Worm (Caenorhabditis elegans) whole organism, L3 larva: ENCODE data around the gene Y46G5A.14.

Source experiments
- ZK546.5 ChIP-seq: sonication (generic microtip); optimal IDR thresholded peaks from 2 replicates; lab custom pipeline; 2017; ENCODE audit warnings: missing biosample characterization, missing genetic modification characterization
- aly-2 ChIP-seq: fragments of 150-350 bp; optimal IDR thresholded peaks from 2 replicates; lab custom pipeline; 2014; ENCODE audit warnings: missing biosample characterization, missing genetic modification characterization
- ama-1 ChIP-seq: fragments of 150-350 bp; optimal IDR thresholded peaks from 2 replicates; lab custom pipeline; 2018
- ceh-16 ChIP-seq: sonication (generic microtip); optimal IDR thresholded peaks from 2 replicates; lab custom pipeline; 2017; ENCODE audit warnings: missing biosample characterization, missing genetic modification characterization
- ceh-28 ChIP-seq: fragments of 150-350 bp; optimal IDR thresholded peaks from 2 replicates; lab custom pipeline; 2014; ENCODE audit warnings: missing biosample characterization, missing genetic modification reagents, missing genetic modification characterization
- ceh-9 ChIP-seq: sonication (generic microtip); optimal IDR thresholded peaks from 2 replicates; lab custom pipeline; 2018; ENCODE audit warnings: missing biosample characterization, missing genetic modification characterization
- egl-27 ChIP-seq: sonication (generic microtip); optimal IDR thresholded peaks from 4 replicates; lab custom pipeline; 2017; ENCODE audit warnings: missing biosample characterization, missing genetic modification reagents, missing genetic modification characterization
- egl-5 ChIP-seq: fragments of 150-350 bp; optimal IDR thresholded peaks from 2 replicates; lab custom pipeline; 2017; ENCODE audit warnings: missing biosample characterization, missing genetic modification reagents, missing genetic modification characterization, inconsistent platforms
- elt-1 ChIP-seq: fragments of 150-350 bp; optimal IDR thresholded peaks from 2 replicates; lab custom pipeline; 2014; ENCODE audit warnings: missing biosample characterization, missing genetic modification characterization
- elt-2 ChIP-seq: sonication (generic microtip); optimal IDR thresholded peaks from 2 replicates; lab custom pipeline; 2016; ENCODE audit warnings: missing genetic modification reagents, mild to moderate bottlenecking, missing genetic modification characterization, missing compliant biosample characterization
- elt-3 ChIP-seq, 3 experiments: fragments of 150-350 bp in 1 of 3; sonication (generic microtip) in 2 of 3; optimal IDR thresholded peaks; 2 replicates in 2 of 3; 4 replicates in 1 of 3; lab custom pipeline; 2014 to 2017; ENCODE audit warnings: missing biosample characterization in 3 of 3, missing genetic modification characterization in 3 of 3
- fkh-10 ChIP-seq: sonication (generic microtip); optimal IDR thresholded peaks from 2 replicates; lab custom pipeline; 2017; ENCODE audit warnings: missing biosample characterization, missing genetic modification reagents, missing genetic modification characterization
- fkh-2 ChIP-seq: fragments of 150-350 bp; optimal IDR thresholded peaks from 2 replicates; lab custom pipeline; 2014; ENCODE audit warnings: missing biosample characterization, missing genetic modification reagents, missing genetic modification characterization
- hmg-11 ChIP-seq: sonication (generic microtip); optimal IDR thresholded peaks from 2 replicates; lab custom pipeline; 2016; ENCODE audit warnings: missing genetic modification characterization, missing compliant biosample characterization
- lin-15B ChIP-seq: fragments of 150-350 bp; optimal IDR thresholded peaks from 2 replicates; lab custom pipeline; 2014; ENCODE audit warnings: missing biosample characterization, missing genetic modification characterization
- lin-39 ChIP-seq: fragments of 150-350 bp; optimal IDR thresholded peaks from 2 replicates; lab custom pipeline; 2018; ENCODE audit warnings: missing biosample characterization, missing genetic modification reagents, missing genetic modification characterization
- lsy-12 ChIP-seq: sonication (generic microtip); optimal IDR thresholded peaks from 2 replicates; lab custom pipeline; 2016; ENCODE audit warnings: mild to moderate bottlenecking, missing genetic modification characterization, missing compliant biosample characterization
- nfya-1 ChIP-seq: sonication (generic microtip); optimal IDR thresholded peaks from 2 replicates; lab custom pipeline; 2017; ENCODE audit warnings: missing genetic modification characterization, mild to moderate bottlenecking, missing compliant biosample characterization, antibody characterized with exemption, moderate library complexity; ENCODE audit not compliant: insufficient read depth
- nhr-11 ChIP-seq: fragments of 150-350 bp; optimal IDR thresholded peaks from 2 replicates; lab custom pipeline; 2014; ENCODE audit warnings: missing biosample characterization, missing genetic modification characterization
- nhr-12 ChIP-seq: fragments of 150-350 bp; optimal IDR thresholded peaks from 2 replicates; lab custom pipeline; 2014; ENCODE audit warnings: missing biosample characterization, missing genetic modification characterization
- nhr-23 ChIP-seq: fragments of 150-350 bp; optimal IDR thresholded peaks from 2 replicates; lab custom pipeline; 2014; ENCODE audit warnings: missing biosample characterization, missing genetic modification reagents, missing genetic modification characterization
- nhr-237 ChIP-seq: fragments of 150-350 bp; optimal IDR thresholded peaks from 2 replicates; lab custom pipeline; 2014; ENCODE audit warnings: missing biosample characterization, missing genetic modification characterization
- nhr-25 ChIP-seq: sonication (generic microtip); optimal IDR thresholded peaks from 2 replicates; lab custom pipeline; 2017; ENCODE audit warnings: missing biosample characterization, missing genetic modification characterization
- nhr-43 ChIP-seq: sonication (generic microtip); optimal IDR thresholded peaks from 2 replicates; lab custom pipeline; 2016; ENCODE audit warnings: mild to moderate bottlenecking, missing genetic modification characterization, missing compliant biosample characterization; ENCODE audit not compliant: poor library complexity, severe bottlenecking
- nhr-76 ChIP-seq: fragments of 150-350 bp; sonication (generic microtip); optimal IDR thresholded peaks from 5 replicates; lab custom pipeline; 2014; ENCODE audit warnings: missing biosample characterization, missing genetic modification characterization
- nhr-77 ChIP-seq: fragments of 150-350 bp; optimal IDR thresholded peaks from 2 replicates; lab custom pipeline; 2014; ENCODE audit warnings: missing biosample characterization, missing genetic modification characterization
- pha-4 ChIP-seq: fragments of 150-350 bp; optimal IDR thresholded peaks from 2 replicates; lab custom pipeline; 2014; ENCODE audit warnings: missing biosample characterization, missing genetic modification reagents, missing genetic modification characterization
- pqm-1 ChIP-seq: fragments of 150-350 bp; optimal IDR thresholded peaks from 2 replicates; lab custom pipeline; 2017; ENCODE audit warnings: missing biosample characterization, missing genetic modification characterization, inconsistent platforms
- snpc-4 ChIP-seq: fragments of 150-350 bp; optimal IDR thresholded peaks from 2 replicates; lab custom pipeline; 2014; ENCODE audit warnings: missing biosample characterization, missing genetic modification characterization
- tbx-2 ChIP-seq: sonication (generic microtip); optimal IDR thresholded peaks from 2 replicates; lab custom pipeline; 2016; ENCODE audit warnings: mild to moderate bottlenecking, missing genetic modification characterization, missing compliant biosample characterization
- ztf-4 ChIP-seq: fragments of 150-350 bp; optimal IDR thresholded peaks from 2 replicates; lab custom pipeline; 2014; ENCODE audit warnings: missing biosample characterization, missing genetic modification characterization

Y46G5A.14 gene

ce11 chrII:12769947-12770346 is 4.6 kb upstream of the Y46G5A.14 start:
- TF ChIP-seq pqm-1 (tag; lab: Kevin White, UChicago) (no peak), nhr-76 (tag; lab: Kevin White, UChicago) (no peak), ZK546.5 (tag; lab: Kevin White, UChicago) (no peak)

- TF ChIP-seq nhr-11 (tag; lab: Kevin White, UChicago), result no peak
- TF ChIP-seq elt-1, result no peak
- no peak for TF ChIP-seq elt-3 (tag; optimal IDR thresholded peaks at IDR 0.05; lab: Kevin White, UChicago)
- TF ChIP-seq pha-4, result no peak
- TF ChIP-seq lin-15B (tag; lab: Kevin White, UChicago), result no peak
- TF ChIP-seq nhr-77, result no peak
- TF ChIP-seq egl-27 (tag; lab: Kevin White, UChicago), result no peak
- no peak for TF ChIP-seq egl-5 (tag; lab: Kevin White, UChicago)
- TF ChIP-seq ceh-9 (tag; lab: Kevin White, UChicago), result no peak
- no peak for TF ChIP-seq nhr-43
- no peak for TF ChIP-seq ZK546.5 (tag; lab: Kevin White, UChicago)
Measured at ce11 chrII:12776379-12776778, 1.9 kb downstream of the Y46G5A.14 start, which contains the start of gene Y46G5A.34. Gene Y46G5A.34, plus strand, starts transcription at chrII:12776679.

ce11 chrII:12778374-12778773 is 3.9 kb downstream of the Y46G5A.14 start:
- TF ChIP-seq nhr-25 (tag; lab: Kevin White, UChicago) (peak; percentile 39), lin-15B (tag; lab: Kevin White, UChicago) (peak; percentile 53), nfya-1 (peak; percentile 50), elt-2 (tag; lab: Kevin White, UChicago) (peak; percentile 21), tbx-2 (tag; lab: Kevin White, UChicago) (peak; percentile 8), snpc-4 (tag; lab: Kevin White, UChicago) (peak; percentile 97), lin-39 (tag; lab: Kevin White, UChicago) (peak; percentile 75)

- peak; percentile 31 for TF ChIP-seq pha-4
- TF ChIP-seq ceh-16 (tag; lab: Kevin White, UChicago), result no peak
Measured at ce11 chrII:12785391-12785790, 10.9 kb downstream of the Y46G5A.14 start, which contains the start of gene Y46G5A.15. Gene Y46G5A.15, minus strand, starts transcription at chrII:12785416.

- TF ChIP-seq lin-15B (tag; lab: Kevin White, UChicago), result peak; percentile 13
- TF ChIP-seq fkh-10 (GFP tag; lab: Kevin White, UChicago), result no peak
- peak; percentile 35 for TF ChIP-seq lsy-12 (tag; lab: Kevin White, UChicago)
- no peak for TF ChIP-seq ztf-4 (tag; lab: Kevin White, UChicago)
- TF ChIP-seq nhr-23 (tag; lab: Kevin White, UChicago), result peak; percentile 21
- peak; percentile 21 for TF ChIP-seq aly-2
- TF ChIP-seq nfya-1, result peak; percentile 33
- TF ChIP-seq nhr-43, result peak; percentile 70
- no peak for TF ChIP-seq pqm-1 (tag; lab: Kevin White, UChicago)
- TF ChIP-seq hmg-11 (tag; lab: Kevin White, UChicago), result no peak
- TF ChIP-seq elt-2 (tag; lab: Kevin White, UChicago), result peak; percentile 39
- TF ChIP-seq ama-1 (lab: Kevin White, UChicago), result peak; percentile 33
- no peak for TF ChIP-seq ceh-9 (tag; lab: Kevin White, UChicago)
- TF ChIP-seq nhr-237 (tag; lab: Kevin White, UChicago), result no peak
Measured at ce11 chrII:12787831-12788248, 13.3 kb downstream of the Y46G5A.14 start, which contains the start of gene alkb-7. Gene alkb-7, minus strand, starts transcription at chrII:12788153.

ce11 chrII:12789497-12789896 is 15.0 kb downstream of the Y46G5A.14 start:
- TF ChIP-seq ceh-28 (tag; lab: Kevin White, UChicago) (no peak), nhr-12 (no peak), nhr-237 (tag; lab: Kevin White, UChicago) (no peak), lin-39 (tag; lab: Kevin White, UChicago) (no peak)

ce11 chrII:12790392-12790791 is 15.9 kb downstream of the Y46G5A.14 start:
- TF ChIP-seq tbx-2 (tag; lab: Kevin White, UChicago) (no peak), nfya-1 (peak; percentile 98), fkh-2 (tag; lab: Kevin White, UChicago) (no peak)
- TF ChIP-seq, all 47 proteins: peak for 1
